Fruit fly (Drosophila melanogaster) whole organism: Measurements from ENCODE around the gene mex1.

Experiments
- CG8478 ChIP-seq: fragments of >200 bp; optimal IDR thresholded peaks from 2 replicates; lab custom pipeline; 2018; ENCODE audit warnings: inconsistent platforms
- Dll ChIP-seq: fragments of >200 bp; optimal IDR thresholded peaks from 2 replicates; lab custom pipeline; 2017
- EcR ChIP-seq, 2 experiments: fragments of >200 bp; optimal IDR thresholded peaks; 2 replicates each; lab custom pipeline; 2017; ENCODE audit warnings: missing biosample characterization in 2 of 2, missing genetic modification characterization in 2 of 2, missing genetic modification reagents in 2 of 2
- pan ChIP-seq: fragments of >200 bp; optimal IDR thresholded peaks from 2 replicates; lab custom pipeline; 2017
- psq ChIP-seq: fragments of >200 bp; optimal IDR thresholded peaks from 2 replicates; lab custom pipeline; 2017
- usp ChIP-seq: fragments of >200 bp; optimal IDR thresholded peaks from 2 replicates; lab custom pipeline; 2017; ENCODE audit warnings: missing biosample characterization, missing genetic modification characterization, mixed read lengths

- TF ChIP-seq psq (lab: Kevin White, UChicago), result no peak
- TF ChIP-seq Dll (lab: Kevin White, UChicago), result no peak
- TF ChIP-seq usp (GFP tag; lab: Kevin White, UChicago), result no peak
- no peak for TF ChIP-seq CG8478 (lab: Kevin White, UChicago)
- TF ChIP-seq EcR (GFP tag; optimal IDR thresholded peaks at IDR 0.05; lab: Kevin White, UChicago), result no peak
- TF ChIP-seq pan (lab: Kevin White, UChicago), result no peak
Measured at dm6 chr3L:15562727-15563057, 43.3 kb upstream of the mex1 start.
